Worm (Caenorhabditis elegans) whole organism, L1 larva: ENCODE results near the gene arrd-15.
A peak's percentile ranks its signal among the peaks of the same experiment; 100 is the strongest.

Experiments used
- C34B4.2 ChIP-seq: sonication (generic microtip); optimal IDR thresholded peaks from 2 replicates; lab custom pipeline; 2017; ENCODE audit warnings: mild to moderate bottlenecking, missing genetic modification characterization, missing compliant biosample characterization
- Y116A8C.19 ChIP-seq: sonication (generic microtip); optimal IDR thresholded peaks from 2 replicates; lab custom pipeline; 2016; ENCODE audit warnings: missing compliant biosample characterization, missing genetic modification characterization, borderline replicate concordance
- alr-1 ChIP-seq: fragments of 200-800 bp; sonication (Bioruptor generic); optimal IDR thresholded peaks from 2 replicates; lab custom pipeline; 2018; ENCODE audit warnings: borderline replicate concordance, mild to moderate bottlenecking, missing genetic modification characterization, missing compliant biosample characterization
- aly-2 ChIP-seq: fragments of 150-350 bp; optimal IDR thresholded peaks from 2 replicates; lab custom pipeline; 2014; ENCODE audit warnings: missing biosample characterization, missing genetic modification characterization
- blmp-1 ChIP-seq: fragments of 150-350 bp; optimal IDR thresholded peaks from 2 replicates; lab custom pipeline; 2014; ENCODE audit warnings: missing biosample characterization, missing genetic modification characterization
- ceh-8 ChIP-seq: fragments of 200-800 bp; sonication (Bioruptor generic); optimal IDR thresholded peaks from 2 replicates; lab custom pipeline; 2018; ENCODE audit warnings: mild to moderate bottlenecking, missing genetic modification characterization, moderate library complexity, missing compliant biosample characterization
- ceh-82 ChIP-seq, 3 experiments: fragments of 150-350 bp in 1 of 3; sonication (generic microtip) in 2 of 3; optimal IDR thresholded peaks; 2 replicates each; lab custom pipeline; 2014 to 2017; ENCODE audit warnings: missing biosample characterization in 3 of 3, missing genetic modification characterization in 3 of 3
- ces-1 ChIP-seq: fragments of 150-350 bp; optimal IDR thresholded peaks from 2 replicates; lab custom pipeline; 2014; ENCODE audit warnings: missing biosample characterization, missing genetic modification reagents, missing genetic modification characterization
- efl-1 ChIP-seq, 4 experiments: fragments of 150-350 bp; optimal IDR thresholded peaks in 3 of 4; peaks in 1 of 4; 1 replicate in 1 of 4; 2 replicates in 3 of 4; lab custom pipeline; 2014; ENCODE audit warnings: missing biosample characterization in 2 of 4, missing genetic modification characterization in 2 of 4, missing genetic modification reagents in 2 of 4
- egl-13 ChIP-seq: sonication (generic microtip); optimal IDR thresholded peaks from 2 replicates; lab custom pipeline; 2016; ENCODE audit warnings: missing genotype, missing genetic modification reagents, missing genetic modification characterization, missing compliant biosample characterization
- egl-27 ChIP-seq, 2 experiments: fragments of 150-350 bp in 1 of 2; sonication (generic microtip); optimal IDR thresholded peaks; 3 replicates each; lab custom pipeline; 2017 to 2018; ENCODE audit warnings: missing biosample characterization in 2 of 2, missing genetic modification characterization in 2 of 2, missing genetic modification reagents in 2 of 2
- elt-3 ChIP-seq, 6 experiments: fragments of 150-350 bp in 1 of 6; sonication (generic microtip); optimal IDR thresholded peaks; 2 replicates each; lab custom pipeline; 2017 to 2018; ENCODE audit warnings: missing biosample characterization in 6 of 6, missing genetic modification characterization in 6 of 6, inconsistent platforms in 1 of 6
- fkh-8 ChIP-seq: sonication (generic microtip); optimal IDR thresholded peaks from 2 replicates; lab custom pipeline; 2016; ENCODE audit warnings: mild to moderate bottlenecking, missing genetic modification characterization, missing compliant biosample characterization
- fos-1 ChIP-seq: fragments of 150-350 bp; optimal IDR thresholded peaks from 2 replicates; lab custom pipeline; 2014; ENCODE audit warnings: missing biosample characterization, missing genetic modification characterization
- grh-1 ChIP-seq: fragments of 200-800 bp; sonication (Bioruptor generic); IDR thresholded peaks from 2 replicates; pipeline ENCODE4 v1.3.6; 2022; ENCODE audit warnings: missing genetic modification reagents, missing genetic modification characterization, missing compliant biosample characterization
- hlh-17 ChIP-seq: fragments of 200-800 bp; sonication (Bioruptor generic); optimal IDR thresholded peaks from 2 replicates; lab custom pipeline; 2018; ENCODE audit warnings: missing genetic modification characterization, mild to moderate bottlenecking, missing compliant biosample characterization, moderate library complexity, borderline replicate concordance
- hlh-4 ChIP-seq: sonication (generic microtip); optimal IDR thresholded peaks from 2 replicates; lab custom pipeline; 2016; ENCODE audit warnings: mild to moderate bottlenecking, missing genetic modification characterization, missing compliant biosample characterization
- hpl-2 ChIP-seq: fragments of 150-350 bp; optimal IDR thresholded peaks from 2 replicates; lab custom pipeline; 2014; ENCODE audit warnings: missing biosample characterization, missing genetic modification reagents, missing genetic modification characterization
- irx-1 ChIP-seq: sonication (generic microtip); optimal IDR thresholded peaks from 2 replicates; lab custom pipeline; 2016; ENCODE audit warnings: missing genetic modification characterization, missing compliant biosample characterization
- jun-1 ChIP-seq: fragments of 150-350 bp; optimal IDR thresholded peaks from 2 replicates; lab custom pipeline; 2014; ENCODE audit warnings: missing biosample characterization, missing genetic modification reagents, missing genetic modification characterization
- lin-13 ChIP-seq: fragments of 150-350 bp; optimal IDR thresholded peaks from 2 replicates; lab custom pipeline; 2014; ENCODE audit warnings: missing biosample characterization, missing genetic modification reagents, missing genetic modification characterization
- lsy-2 ChIP-seq, 2 experiments: fragments of 150-350 bp; optimal IDR thresholded peaks; 2 replicates each; lab custom pipeline; 2014; ENCODE audit warnings: missing biosample characterization in 2 of 2, missing genetic modification characterization in 2 of 2
- mab-9 ChIP-seq: fragments of 200-800 bp; sonication (Bioruptor generic); IDR thresholded peaks from 2 replicates; pipeline ENCODE4 v1.3.6; 2022; ENCODE audit warnings: missing genetic modification reagents, missing genetic modification characterization, missing compliant biosample characterization
- mdl-1 ChIP-seq, 2 experiments: fragments of 150-350 bp; optimal IDR thresholded peaks; 2 replicates each; lab custom pipeline; 2014 to 2017; ENCODE audit warnings: missing biosample characterization in 2 of 2, missing genetic modification characterization in 2 of 2, inconsistent platforms in 1 of 2
- mef-2 ChIP-seq: fragments of 150-350 bp; optimal IDR thresholded peaks from 2 replicates; lab custom pipeline; 2014; ENCODE audit warnings: missing biosample characterization, missing genetic modification characterization
- mep-1 ChIP-seq: fragments of 150-350 bp; optimal IDR thresholded peaks from 2 replicates; lab custom pipeline; 2014; ENCODE audit warnings: missing biosample characterization, missing genetic modification characterization
- nhr-11 ChIP-seq: fragments of 150-350 bp; optimal IDR thresholded peaks from 2 replicates; lab custom pipeline; 2014; ENCODE audit warnings: missing biosample characterization, missing genetic modification characterization
- nhr-12 ChIP-seq: sonication (generic microtip); optimal IDR thresholded peaks from 2 replicates; lab custom pipeline; 2017; ENCODE audit warnings: missing biosample characterization, missing genetic modification characterization
- nhr-19 ChIP-seq: fragments of 200-800 bp; sonication (Bioruptor generic); conservative IDR thresholded peaks from 2 replicates; pipeline ENCODE4 v1.3.6; 2022; ENCODE audit warnings: missing genetic modification characterization, missing compliant biosample characterization
- nhr-20 ChIP-seq: sonication (generic microtip); optimal IDR thresholded peaks from 2 replicates; lab custom pipeline; 2016; ENCODE audit warnings: mild to moderate bottlenecking, missing genetic modification characterization, missing compliant biosample characterization
- nhr-237 ChIP-seq: fragments of 150-350 bp; optimal IDR thresholded peaks from 2 replicates; lab custom pipeline; 2014; ENCODE audit warnings: missing biosample characterization, missing genetic modification characterization
- nhr-28 ChIP-seq: fragments of 150-350 bp; optimal IDR thresholded peaks from 2 replicates; lab custom pipeline; 2014; ENCODE audit warnings: missing biosample characterization, missing genetic modification characterization
- nhr-47 ChIP-seq: sonication (generic microtip); optimal IDR thresholded peaks from 2 replicates; lab custom pipeline; 2016; ENCODE audit warnings: mild to moderate bottlenecking, missing genetic modification characterization, moderate library complexity, missing compliant biosample characterization
- nhr-76 ChIP-seq: sonication (generic microtip); optimal IDR thresholded peaks from 2 replicates; lab custom pipeline; 2017; ENCODE audit warnings: missing biosample characterization, missing genetic modification characterization
- nhr-77 ChIP-seq: fragments of 150-350 bp; optimal IDR thresholded peaks from 2 replicates; lab custom pipeline; 2014; ENCODE audit warnings: missing biosample characterization, missing genetic modification characterization
- nhr-84 ChIP-seq: sonication (generic microtip); optimal IDR thresholded peaks from 2 replicates; lab custom pipeline; 2017; ENCODE audit warnings: missing biosample characterization, missing genetic modification characterization
- pag-3 ChIP-seq: sonication (generic microtip); optimal IDR thresholded peaks from 2 replicates; lab custom pipeline; 2017; ENCODE audit warnings: missing genetic modification characterization, mild to moderate bottlenecking, missing compliant biosample characterization, antibody characterized with exemption, borderline replicate concordance; ENCODE audit not compliant: insufficient read depth
- rnt-1 ChIP-seq: sonication (generic microtip); optimal IDR thresholded peaks from 2 replicates; lab custom pipeline; 2016; ENCODE audit warnings: mild to moderate bottlenecking, missing genetic modification characterization, moderate library complexity, missing compliant biosample characterization
- skn-1 ChIP-seq: fragments of 150-350 bp; optimal IDR thresholded peaks from 2 replicates; lab custom pipeline; 2014; ENCODE audit warnings: missing biosample characterization, missing genetic modification characterization
- snu-23 ChIP-seq: sonication (generic microtip); optimal IDR thresholded peaks from 2 replicates; lab custom pipeline; 2016; ENCODE audit warnings: missing genetic modification characterization, missing compliant biosample characterization
- sox-4 ChIP-seq: sonication (generic microtip); optimal IDR thresholded peaks from 2 replicates; lab custom pipeline; 2016; ENCODE audit warnings: missing genetic modification characterization, missing compliant biosample characterization
- swsn-7 ChIP-seq: sonication (generic microtip); optimal IDR thresholded peaks from 2 replicates; lab custom pipeline; 2016; ENCODE audit warnings: missing genetic modification characterization, missing compliant biosample characterization
- tbx-2 ChIP-seq: sonication (generic microtip); optimal IDR thresholded peaks from 2 replicates; lab custom pipeline; 2016; ENCODE audit warnings: missing genetic modification characterization, missing compliant biosample characterization
- unc-130 ChIP-seq: fragments of 150-350 bp; optimal IDR thresholded peaks from 2 replicates; lab custom pipeline; 2017; ENCODE audit warnings: missing biosample characterization, missing genetic modification characterization, inconsistent platforms
- unc-98 ChIP-seq: fragments of 200-800 bp; sonication (Bioruptor generic); IDR thresholded peaks from 2 replicates; pipeline ENCODE4 v1.3.6; 2022; ENCODE audit warnings: missing genetic modification characterization, missing compliant biosample characterization
- vab-15 ChIP-seq: sonication (generic microtip); optimal IDR thresholded peaks from 2 replicates; lab custom pipeline; 2017; ENCODE audit warnings: missing genotype, mild to moderate bottlenecking, missing genetic modification characterization, missing compliant biosample characterization
- xbp-1 ChIP-seq: sonication (generic microtip); optimal IDR thresholded peaks from 2 replicates; lab custom pipeline; 2016; ENCODE audit warnings: missing genetic modification characterization, missing compliant biosample characterization
- zag-1 ChIP-seq: fragments of 150-350 bp; optimal IDR thresholded peaks from 2 replicates; lab custom pipeline; 2014; ENCODE audit warnings: missing biosample characterization, missing genetic modification characterization
- ztf-11 ChIP-seq, 2 experiments: sonication (generic microtip); optimal IDR thresholded peaks; 2 replicates each; lab custom pipeline; 2016 to 2017; ENCODE audit warnings: missing genetic modification characterization in 2 of 2, missing biosample characterization in 1 of 2, missing compliant biosample characterization in 1 of 2
- ztf-4 ChIP-seq: fragments of 150-350 bp; optimal IDR thresholded peaks from 2 replicates; lab custom pipeline; 2014; ENCODE audit warnings: missing biosample characterization, missing genetic modification characterization

Gene arrd-15

ce11 chrIII:8919784-8920183 lies 10.0 kb upstream of the arrd-15 start, which contains the start of gene ZK637.15:
Gene ZK637.15 (plus strand): TSS chrIII:8920084.
- TF ChIP-seq nhr-11 (no peak), hpl-2 (GFP tag; lab: Kevin White, UChicago) (no peak), nhr-77 (no peak), efl-1 (optimal IDR thresholded peaks at IDR 0.05; lab: Kevin White, UChicago) (no peak), efl-1 (GFP tag; optimal IDR thresholded peaks at IDR 0.05 in 1 of 2; lab: Kevin White, UChicago) (peak in 1 of 2 experiments; percentile 23)

- TF ChIP-seq tbx-2 (tag; lab: Kevin White, UChicago) (no peak), unc-130 (tag; lab: Kevin White, UChicago) (no peak), nhr-47 (tag; lab: Kevin White, UChicago) (no peak), ztf-11 (tag; optimal IDR thresholded peaks at IDR 0.05; lab: Kevin White, UChicago) (no peak), snu-23 (GFP tag; lab: Kevin White, UChicago) (peak; percentile 55), xbp-1 (tag; lab: Kevin White, UChicago) (no peak), ceh-82 (tag; optimal IDR thresholded peaks at IDR 0.05; lab: Kevin White, UChicago) (no peak), nhr-84 (tag; lab: Kevin White, UChicago) (no peak), hlh-17 (GFP tag; lab: Kevin White, UChicago) (no peak), nhr-20 (tag; lab: Kevin White, UChicago) (peak; percentile 65), fos-1 (tag; lab: Kevin White, UChicago) (no peak), mdl-1 (tag; optimal IDR thresholded peaks at IDR 0.05; lab: Kevin White, UChicago) (peak in 1 of 2 experiments; percentile 2), ceh-8 (GFP tag; lab: Kevin White, UChicago) (no peak), efl-1 (optimal IDR thresholded peaks at IDR 0.05; lab: Kevin White, UChicago) (peak in 1 of 2 experiments; percentile 24), efl-1 (GFP tag; optimal IDR thresholded peaks at IDR 0.05 in 1 of 2; lab: Kevin White, UChicago) (peak in 1 of 2 experiments; percentile 58), egl-27 (tag; optimal IDR thresholded peaks at IDR 0.05; lab: Kevin White, UChicago) (no peak), mep-1 (tag; lab: Kevin White, UChicago) (no peak), nhr-12 (tag; lab: Kevin White, UChicago) (no peak), zag-1 (no peak), hlh-4 (tag; lab: Kevin White, UChicago) (no peak), nhr-19 (peak; percentile 29; the same call in 1 of the 2 replicates), rnt-1 (tag; lab: Kevin White, UChicago) (no peak), alr-1 (tag; lab: Kevin White, UChicago) (no peak), nhr-237 (tag; lab: Kevin White, UChicago) (no peak), swsn-7 (tag; lab: Kevin White, UChicago) (peak; percentile 20), nhr-11 (no peak), aly-2 (tag; lab: Kevin White, UChicago) (no peak), Y116A8C.19 (tag; lab: Kevin White, UChicago) (no peak), jun-1 (tag; lab: Kevin White, UChicago) (no peak), elt-3 (tag; optimal IDR thresholded peaks at IDR 0.05; lab: Kevin White, UChicago) (no peak), ztf-4 (tag; lab: Kevin White, UChicago) (peak; percentile 77), irx-1 (tag; lab: Kevin White, UChicago) (no peak), grh-1 (GFP tag; lab: Robert Waterston, UW) (no peak), unc-98 (GFP tag; lab: Robert Waterston, UW) (no peak), vab-15 (no peak), skn-1 (tag; lab: Kevin White, UChicago) (no peak), lin-13 (GFP tag; lab: Kevin White, UChicago) (no peak), fkh-8 (tag; lab: Kevin White, UChicago) (no peak), sox-4 (tag; lab: Kevin White, UChicago) (no peak), mab-9 (GFP tag; lab: Robert Waterston, UW) (no peak), lsy-2 (tag; optimal IDR thresholded peaks at IDR 0.05; lab: Kevin White, UChicago) (peak in 1 of 2 experiments; percentile 25), pag-3 (tag; lab: Kevin White, UChicago) (no peak), egl-13 (tag; lab: Kevin White, UChicago) (no peak), ces-1 (GFP tag; lab: Kevin White, UChicago) (no peak), nhr-28 (tag; lab: Kevin White, UChicago) (no peak), nhr-76 (no peak), hpl-2 (GFP tag; lab: Kevin White, UChicago) (no peak), blmp-1 (tag; lab: Kevin White, UChicago) (no peak), C34B4.2 (tag; lab: Kevin White, UChicago) (no peak), mef-2 (tag; lab: Kevin White, UChicago) (no peak)
These were observed 7.8 kb upstream of the arrd-15 start for ce11 chrIII:8922061-8922460.
